Worm (Caenorhabditis elegans) whole organism, young adult: ENCODE results near the gene C44C10.12.

Source experiments
- B0035.1 ChIP-seq: sonication (generic microtip); optimal IDR thresholded peaks from 2 replicates; lab custom pipeline; 2016; ENCODE audit warnings: missing genetic modification characterization, mild to moderate bottlenecking, missing compliant biosample characterization, missing genotype, missing genetic modification reagents
- B0261.1 ChIP-seq: sonication (generic microtip); optimal IDR thresholded peaks from 2 replicates; lab custom pipeline; 2016; ENCODE audit warnings: mild to moderate bottlenecking, missing genetic modification characterization, moderate library complexity, missing compliant biosample characterization
- F33H1.4 ChIP-seq: fragments of 200-800 bp; sonication (Bioruptor generic); IDR thresholded peaks from 2 replicates; pipeline ENCODE4 v1.3.6; 2022; ENCODE audit warnings: missing genetic modification reagents, missing genetic modification characterization, missing compliant biosample characterization
- F49E8.2 ChIP-seq: sonication (generic microtip); optimal IDR thresholded peaks from 3 replicates; lab custom pipeline; 2017; ENCODE audit warnings: missing genetic modification characterization, mild to moderate bottlenecking, missing compliant biosample characterization, antibody characterized with exemption, moderate library complexity; ENCODE audit not compliant: insufficient read depth
- T26A5.8 ChIP-seq: sonication (generic microtip); optimal IDR thresholded peaks from 2 replicates; lab custom pipeline; 2016; ENCODE audit warnings: missing genetic modification characterization, missing compliant biosample characterization
- Y95B8A.8 ChIP-seq: fragments of 200-800 bp; sonication (Bioruptor generic); IDR thresholded peaks from 2 replicates; pipeline ENCODE4 v1.3.6; 2022; ENCODE audit warnings: missing genetic modification reagents, missing genetic modification characterization, missing compliant biosample characterization
- bed-2 ChIP-seq: fragments of 200-800 bp; sonication (Bioruptor generic); IDR thresholded peaks from 2 replicates; pipeline ENCODE4 v1.3.6; 2022; ENCODE audit warnings: missing genetic modification reagents, missing genetic modification characterization, missing compliant biosample characterization
- ceh-100 ChIP-seq: fragments of 200-800 bp; sonication (Bioruptor generic); IDR thresholded peaks from 2 replicates; pipeline ENCODE4 v1.3.6; 2022; ENCODE audit warnings: missing genetic modification reagents, missing genetic modification characterization, missing compliant biosample characterization
- ceh-91 ChIP-seq: fragments of 200-800 bp; sonication (Bioruptor generic); IDR thresholded peaks from 2 replicates; pipeline ENCODE4 v1.3.6; 2022; ENCODE audit warnings: missing genetic modification reagents, missing genetic modification characterization, missing compliant biosample characterization
- dox-1 ChIP-seq: fragments of 200-800 bp; sonication (Bioruptor generic); IDR thresholded peaks from 2 replicates; pipeline ENCODE4 v1.3.6; 2022; ENCODE audit warnings: missing genetic modification reagents, missing genetic modification characterization, missing compliant biosample characterization
- dpl-1 ChIP-seq: fragments of 150-350 bp; optimal IDR thresholded peaks from 2 replicates; lab custom pipeline; 2014; ENCODE audit warnings: missing biosample characterization, missing genetic modification reagents, missing genetic modification characterization
- efl-1 ChIP-seq: fragments of 150-350 bp; optimal IDR thresholded peaks from 2 replicates; lab custom pipeline; 2014; ENCODE audit warnings: missing biosample characterization, missing genetic modification reagents, missing genetic modification characterization
- egl-18 ChIP-seq: fragments of 200-800 bp; sonication (Bioruptor generic); IDR thresholded peaks from 2 replicates; pipeline ENCODE4 v1.3.6; 2022; ENCODE audit warnings: missing genetic modification reagents, missing genetic modification characterization, missing compliant biosample characterization
- fkh-3 ChIP-seq: sonication (generic microtip); optimal IDR thresholded peaks from 2 replicates; lab custom pipeline; 2016; ENCODE audit warnings: mild to moderate bottlenecking, missing genetic modification characterization, missing compliant biosample characterization
- him-1 ChIP-seq: sonication (generic microtip); optimal IDR thresholded peaks from 2 replicates; lab custom pipeline; 2016; ENCODE audit warnings: missing genotype, missing genetic modification reagents, missing genetic modification characterization, missing compliant biosample characterization
- hlh-26 ChIP-seq: fragments of 200-800 bp; sonication (Bioruptor generic); conservative IDR thresholded peaks from 2 replicates; pipeline ENCODE4 v1.3.6; 2022; ENCODE audit warnings: missing genetic modification reagents, missing genetic modification characterization, missing compliant biosample characterization
- hsf-1 ChIP-seq: fragments of 200-800 bp; sonication (Bioruptor generic); IDR thresholded peaks from 2 replicates; pipeline ENCODE4 v1.3.6; 2022; ENCODE audit warnings: missing genetic modification reagents, missing genetic modification characterization, missing compliant biosample characterization
- let-526 ChIP-seq: fragments of 200-800 bp; sonication (Bioruptor generic); IDR thresholded peaks from 2 replicates; pipeline ENCODE4 v1.3.6; 2022; ENCODE audit warnings: missing genetic modification reagents, missing genetic modification characterization, missing compliant biosample characterization
- lin-35 ChIP-seq, 3 experiments: fragments of 150-350 bp in 2 of 3; sonication (generic microtip) in 1 of 3; optimal IDR thresholded peaks; 2 replicates each; lab custom pipeline; 2014 to 2018; ENCODE audit warnings: missing biosample characterization in 3 of 3, missing genetic modification characterization in 3 of 3, missing genetic modification reagents in 3 of 3
- lir-1 ChIP-seq: fragments of 200-800 bp; sonication (Bioruptor generic); conservative IDR thresholded peaks from 2 replicates; pipeline ENCODE4 v1.3.6; 2022; ENCODE audit warnings: missing genetic modification reagents, missing genetic modification characterization, missing compliant biosample characterization
- nhr-179 ChIP-seq: sonication (generic microtip); optimal IDR thresholded peaks from 2 replicates; lab custom pipeline; 2016; ENCODE audit warnings: mild to moderate bottlenecking, missing genetic modification characterization, missing compliant biosample characterization
- nhr-80 ChIP-seq: sonication (generic microtip); optimal IDR thresholded peaks from 2 replicates; lab custom pipeline; 2016; ENCODE audit warnings: missing genetic modification characterization, missing compliant biosample characterization
- rcor-1 ChIP-seq: fragments of 200-800 bp; sonication (Bioruptor generic); IDR thresholded peaks from 2 replicates; pipeline ENCODE4 v1.3.6; 2022; ENCODE audit warnings: missing genetic modification reagents, missing genetic modification characterization, missing compliant biosample characterization
- sdz-38 ChIP-seq: sonication (generic microtip); optimal IDR thresholded peaks from 2 replicates; lab custom pipeline; 2016; ENCODE audit warnings: missing genotype, missing genetic modification characterization, missing compliant biosample characterization
- sea-2 ChIP-seq: fragments of 200-800 bp; sonication (Bioruptor generic); IDR thresholded peaks from 2 replicates; pipeline ENCODE4 v1.3.6; 2022; ENCODE audit warnings: missing genetic modification characterization, missing compliant biosample characterization
- sptf-2 ChIP-seq: fragments of 200-800 bp; sonication (Bioruptor generic); optimal IDR thresholded peaks from 2 replicates; lab custom pipeline; 2018; ENCODE audit warnings: mild to moderate bottlenecking, missing genetic modification characterization, missing compliant biosample characterization
- tbx-9 ChIP-seq: sonication (generic microtip); optimal IDR thresholded peaks from 2 replicates; lab custom pipeline; 2016; ENCODE audit warnings: borderline replicate concordance, missing genetic modification characterization, inconsistent platforms, missing compliant biosample characterization
- xnd-1 ChIP-seq: sonication (generic microtip); optimal IDR thresholded peaks from 2 replicates; lab custom pipeline; 2016; ENCODE audit warnings: missing genotype, missing genetic modification reagents, missing genetic modification characterization, missing compliant biosample characterization
- ztf-26 ChIP-seq: sonication (generic microtip); optimal IDR thresholded peaks from 2 replicates; lab custom pipeline; 2017; ENCODE audit warnings: missing genetic modification characterization, missing compliant biosample characterization
- ztf-28 ChIP-seq: fragments of 200-800 bp; sonication (Bioruptor generic); IDR thresholded peaks from 2 replicates; pipeline ENCODE4 v1.3.6; 2022; ENCODE audit warnings: missing genetic modification reagents, missing genetic modification characterization, missing compliant biosample characterization
- ztf-6 ChIP-seq: fragments of 200-800 bp; sonication (Bioruptor generic); IDR thresholded peaks from 2 replicates; pipeline ENCODE4 v1.3.6; 2022; ENCODE audit warnings: missing genetic modification reagents, missing genetic modification characterization, missing compliant biosample characterization

Gene C44C10.12

ce11 chrX:11712230-11712853, 15.5 kb downstream of the C44C10.12 start, which contains the start of gene col-180:
col-180 (minus strand) TSS chrX:11712280.
- no peak for TF ChIP-seq rcor-1 (GFP tag; lab: Robert Waterston, UW)
- no peak for TF ChIP-seq him-1 (tag; lab: Kevin White, UChicago)
- TF ChIP-seq ztf-6 (GFP tag; lab: Robert Waterston, UW): no peak
- no peak for TF ChIP-seq F33H1.4 (GFP tag; lab: Robert Waterston, UW)
- no peak for TF ChIP-seq sdz-38 (tag; lab: Kevin White, UChicago)
- TF ChIP-seq efl-1 (GFP tag; lab: Kevin White, UChicago): no peak
- no peak for TF ChIP-seq nhr-179 (tag; lab: Kevin White, UChicago)
- TF ChIP-seq sea-2 (GFP tag; lab: Robert Waterston, UW): no peak
- no peak for TF ChIP-seq B0261.1 (tag; lab: Kevin White, UChicago)
- TF ChIP-seq B0035.1 (tag; lab: Kevin White, UChicago): no peak
- TF ChIP-seq ztf-28 (GFP tag; lab: Robert Waterston, UW): no peak
- TF ChIP-seq egl-18: no peak
- no peak for TF ChIP-seq ceh-100 (GFP tag; lab: Robert Waterston, UW)
- TF ChIP-seq F49E8.2: no peak

ce11 chrX:11716463-11716960, 19.7 kb downstream of the C44C10.12 start, which contains the start of gene C44C10.9:
C44C10.9 (minus strand) TSS chrX:11716513.
- TF ChIP-seq nhr-179 (tag; lab: Kevin White, UChicago) (no peak), bed-2 (GFP tag; lab: Robert Waterston, UW) (no peak), let-526 (GFP tag; lab: Robert Waterston, UW) (no peak), dox-1 (no peak), hsf-1 (no peak), Y95B8A.8 (GFP tag; lab: Robert Waterston, UW) (no peak), dpl-1 (GFP tag; lab: Kevin White, UChicago) (no peak), lin-35 (GFP tag; optimal IDR thresholded peaks at IDR 0.05; lab: Kevin White, UChicago) (no peak), fkh-3 (tag; lab: Kevin White, UChicago) (no peak), sptf-2 (no peak)
- TF ChIP-seq, all 124 proteins: peak for 0

- TF ChIP-seq T26A5.8 (tag; lab: Kevin White, UChicago) (no peak), ceh-91 (no peak), ztf-26 (no peak), hlh-26 (GFP tag; lab: Robert Waterston, UW) (no peak), lir-1 (GFP tag; lab: Robert Waterston, UW) (no peak)
Observed at ce11 chrX:11718751-11719150, 22.0 kb downstream of the C44C10.12 start.

ce11 chrX:11720058-11720457, 23.3 kb downstream of the C44C10.12 start:
- no peak for TF ChIP-seq xnd-1 (tag; lab: Kevin White, UChicago)
- TF ChIP-seq nhr-80 (tag; lab: Kevin White, UChicago): peak; percentile 5
- TF ChIP-seq, all 124 proteins: peak for 1

ce11 chrX:11723781-11724201, 27.0 kb downstream of the C44C10.12 start, which contains the start of gene D1053.4:
D1053.4 (minus strand) TSS chrX:11723800.
- TF ChIP-seq nhr-80 (tag; lab: Kevin White, UChicago) (peak; percentile 81), tbx-9 (tag; lab: Kevin White, UChicago) (no peak)
